Fruit fly (Drosophila melanogaster): Measurements from ENCODE around the gene alphaTub84B.

alphaTub84B gene

dm6 chr3R:7060467-7060866, 25.9 kb upstream of the alphaTub84B start, which contains the start of gene djl:
TSS of gene djl (plus strand) at chr3R:7060767.
- TF ChIP-seq Vsx2 (GFP tag; optimal IDR thresholded peaks at IDR 0.05; ENCODE audit: partially characterized antibody) (no peak), dmrt93B (GFP tag; optimal IDR thresholded peaks at IDR 0.05) (no peak)

DNA sequence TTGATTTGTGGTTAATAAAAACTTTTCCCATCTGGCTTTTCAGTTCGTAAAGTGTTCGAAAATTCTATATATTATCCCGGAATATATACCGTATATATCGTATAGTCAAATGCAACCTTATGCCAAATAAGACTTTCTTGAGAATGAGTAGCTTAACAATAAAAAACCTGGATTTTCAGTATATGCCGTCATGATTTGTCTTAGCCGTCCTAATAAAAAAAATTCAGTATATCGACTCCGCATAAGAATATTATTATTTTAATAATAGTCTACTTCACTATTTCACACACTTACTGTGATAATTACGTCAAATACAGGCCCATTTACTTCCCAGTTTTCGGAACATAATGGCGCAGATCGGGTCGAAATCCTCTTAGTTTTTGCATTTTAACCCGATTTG, 24.5 kb upstream of the alphaTub84B start, which contains the start of gene Mst84B:
Gene Mst84B (plus strand): TSS at position 301 of the 400 bp plus-strand sequence.
- TF ChIP-seq lola (GFP tag; optimal IDR thresholded peaks at IDR 0.05) (no peak), Vsx2 (GFP tag; optimal IDR thresholded peaks at IDR 0.05; ENCODE audit: partially characterized antibody) (no peak), pan (optimal IDR thresholded peaks at IDR 0.05) (no peak), h (GFP tag; optimal IDR thresholded peaks at IDR 0.05) (no peak), brk (GFP tag; optimal IDR thresholded peaks at IDR 0.05) (no peak), Mio (GFP tag; optimal IDR thresholded peaks at IDR 0.05) (no peak), rgr (GFP tag; optimal IDR thresholded peaks at IDR 0.05) (no peak), Myc (optimal IDR thresholded peaks at IDR 0.05) (no peak), Sp1 (GFP tag; optimal IDR thresholded peaks at IDR 0.05) (no peak), dmrt93B (GFP tag; optimal IDR thresholded peaks at IDR 0.05) (no peak), N (GFP tag; optimal IDR thresholded peaks at IDR 0.05) (no peak), foxo (GFP tag; optimal IDR thresholded peaks at IDR 0.05) (no peak), CG9705 (GFP tag; optimal IDR thresholded peaks at IDR 0.05) (no peak), br (GFP tag; optimal IDR thresholded peaks at IDR 0.05) (no peak), woc (GFP tag; optimal IDR thresholded peaks at IDR 0.05) (no peak)

DNA sequence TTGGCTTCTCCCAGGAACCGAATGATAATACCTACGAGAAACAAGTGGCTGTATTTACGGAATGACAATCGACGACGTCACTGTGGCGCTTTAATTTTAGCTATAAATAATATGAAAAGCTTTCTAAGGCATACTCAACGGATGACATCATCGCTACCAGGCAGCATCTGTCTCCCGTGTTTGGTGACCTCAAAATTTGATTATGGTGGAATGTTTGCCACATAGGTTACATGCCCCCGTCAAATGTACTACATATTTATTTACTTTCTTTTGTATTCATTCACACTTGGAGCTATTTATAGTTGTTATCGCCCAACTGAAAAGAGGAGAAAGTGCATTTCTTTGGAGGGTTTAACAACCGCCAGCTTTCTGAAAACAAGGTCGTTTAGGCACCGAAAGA, 20.1 kb upstream of the alphaTub84B start:
- TF ChIP-seq Hr83 (GFP tag; optimal IDR thresholded peaks at IDR 0.05; ENCODE audit: poor library complexity, severe bottlenecking) (no peak), ey (GFP tag; optimal IDR thresholded peaks at IDR 0.05) (no peak), OdsH (GFP tag; optimal IDR thresholded peaks at IDR 0.05) (no peak), Sp1 (GFP tag; optimal IDR thresholded peaks at IDR 0.05) (no peak), sv (GFP tag; optimal IDR thresholded peaks at IDR 0.05) (no peak), Hnf4 (GFP tag; optimal IDR thresholded peaks at IDR 0.05) (no peak), pan (optimal IDR thresholded peaks at IDR 0.05) (no peak), CG9705 (GFP tag; optimal IDR thresholded peaks at IDR 0.05) (no peak), dmrt93B (GFP tag; optimal IDR thresholded peaks at IDR 0.05) (no peak), Rel (GFP tag; optimal IDR thresholded peaks at IDR 0.05) (no peak), Rel (tag; optimal IDR thresholded peaks at IDR 0.05) (no peak), Abd-B (GFP tag; optimal IDR thresholded peaks at IDR 0.05) (no peak), dsf (GFP tag; optimal IDR thresholded peaks at IDR 0.05; ENCODE audit: borderline replicate concordance) (no peak), jim (GFP tag; optimal IDR thresholded peaks at IDR 0.05) (no peak), Dfd (GFP tag; optimal IDR thresholded peaks at IDR 0.05) (no peak), HLH106 (tag; optimal IDR thresholded peaks at IDR 0.05) (no peak), h (GFP tag; optimal IDR thresholded peaks at IDR 0.05) (no peak), woc (GFP tag; optimal IDR thresholded peaks at IDR 0.05) (no peak), Hr78 (GFP tag; optimal IDR thresholded peaks at IDR 0.05) (no peak), usp (GFP tag; optimal IDR thresholded peaks at IDR 0.05) (no peak)

- TF ChIP-seq woc (GFP tag; optimal IDR thresholded peaks at IDR 0.05) (peak; percentile 83), pan (optimal IDR thresholded peaks at IDR 0.05) (no peak), dmrt93B (GFP tag; optimal IDR thresholded peaks at IDR 0.05) (peak; percentile 82), jim (GFP tag; optimal IDR thresholded peaks at IDR 0.05) (peak; percentile 21), ey (GFP tag; optimal IDR thresholded peaks at IDR 0.05) (peak; percentile 91), Hr83 (GFP tag; optimal IDR thresholded peaks at IDR 0.05; ENCODE audit: poor library complexity, severe bottlenecking) (peak; percentile 59), Rel (GFP tag; optimal IDR thresholded peaks at IDR 0.05) (no peak), Rel (tag; optimal IDR thresholded peaks at IDR 0.05) (peak; percentile 68), Jra (GFP tag; optimal IDR thresholded peaks at IDR 0.05) (peak; percentile 93), rgr (GFP tag; optimal IDR thresholded peaks at IDR 0.05) (peak; percentile 90), br (GFP tag; optimal IDR thresholded peaks at IDR 0.05) (peak; percentile 87), psq (GFP tag; optimal IDR thresholded peaks at IDR 0.05) (peak; percentile 78), sage (GFP tag; optimal IDR thresholded peaks at IDR 0.05) (peak; percentile 82), CG9705 (GFP tag; optimal IDR thresholded peaks at IDR 0.05) (peak; percentile 83), N (GFP tag; optimal IDR thresholded peaks at IDR 0.05) (no peak), HLH106 (tag; optimal IDR thresholded peaks at IDR 0.05) (peak; percentile 92), CrebA (GFP tag; optimal IDR thresholded peaks at IDR 0.05; ENCODE audit: borderline replicate concordance) (no peak), fru (GFP tag; optimal IDR thresholded peaks at IDR 0.05) (peak; percentile 90), Hr78 (GFP tag; optimal IDR thresholded peaks at IDR 0.05) (no peak), dsf (GFP tag; optimal IDR thresholded peaks at IDR 0.05; ENCODE audit: borderline replicate concordance) (peak; percentile 92), GATAd (GFP tag; optimal IDR thresholded peaks at IDR 0.05) (no peak), foxo (GFP tag; optimal IDR thresholded peaks at IDR 0.05) (peak; percentile 4 to 94), Sp1 (GFP tag; optimal IDR thresholded peaks at IDR 0.05) (peak; percentile 83), Abd-B (GFP tag; optimal IDR thresholded peaks at IDR 0.05) (no peak), h (GFP tag; optimal IDR thresholded peaks at IDR 0.05) (peak; percentile 93), tai (GFP tag; optimal IDR thresholded peaks at IDR 0.05) (peak; percentile 95), sv (GFP tag; optimal IDR thresholded peaks at IDR 0.05) (peak; percentile 89), Mio (GFP tag; optimal IDR thresholded peaks at IDR 0.05) (peak; percentile 41), Vsx2 (GFP tag; optimal IDR thresholded peaks at IDR 0.05; ENCODE audit: partially characterized antibody) (no peak), OdsH (GFP tag; optimal IDR thresholded peaks at IDR 0.05) (peak; percentile 84), Hnf4 (GFP tag; optimal IDR thresholded peaks at IDR 0.05) (peak; percentile 95), brk (GFP tag; optimal IDR thresholded peaks at IDR 0.05) (no peak), CG32264 (GFP tag; optimal IDR thresholded peaks at IDR 0.05) (peak; percentile 74)
Observed at dm6 chr3R:7067092-7067491, 19.3 kb upstream of the alphaTub84B start, which contains the start of the genes CG1105 and CG1965. TSS of gene CG1105 (minus strand) at chr3R:7067136. TSS of gene CG1965 (plus strand) at chr3R:7067401.
